Fruit fly (Drosophila melanogaster) whole organism, prepupa: ENCODE data around the gene CG32201.

Experiments
- CG10631 ChIP-seq: fragments of 200-800 bp; sonication (Bioruptor generic); optimal IDR thresholded peaks from 2 replicates; lab custom pipeline; 2016; ENCODE audit warnings: missing biosample characterization, missing genetic modification characterization
- CG11294 ChIP-seq: fragments of 200-800 bp; sonication (Bioruptor generic); IDR thresholded peaks from 2 replicates; pipeline ENCODE4 v1.3.6; 2022; ENCODE audit warnings: missing biosample characterization, missing genetic modification characterization
- CG11762 ChIP-seq: fragments of 200-800 bp; sonication (Bioruptor generic); optimal IDR thresholded peaks from 3 replicates; lab custom pipeline; 2016; ENCODE audit warnings: missing biosample characterization, missing genetic modification characterization; ENCODE audit not compliant: insufficient read depth
- CG11902 ChIP-seq: fragments of 200-800 bp; sonication (Bioruptor generic); optimal IDR thresholded peaks from 3 replicates; lab custom pipeline; 2016; ENCODE audit warnings: missing biosample characterization, missing genetic modification characterization
- CG1621 ChIP-seq: fragments of 200-800 bp; sonication (Bioruptor generic); optimal IDR thresholded peaks from 3 replicates; lab custom pipeline; 2018; ENCODE audit warnings: missing biosample characterization, mild to moderate bottlenecking, missing genetic modification characterization
- CG31627 ChIP-seq: fragments of 200-800 bp; sonication (Bioruptor generic); optimal IDR thresholded peaks from 3 replicates; lab custom pipeline; 2016; ENCODE audit warnings: missing biosample characterization, missing genetic modification characterization
- CG32006 ChIP-seq: fragments of 200-800 bp; sonication (Bioruptor generic); optimal IDR thresholded peaks from 3 replicates; lab custom pipeline; 2017; ENCODE audit warnings: missing biosample characterization, mild to moderate bottlenecking, missing genetic modification characterization
- CG34406 ChIP-seq: fragments of 200-800 bp; sonication (Bioruptor generic); optimal IDR thresholded peaks from 3 replicates; lab custom pipeline; 2016; ENCODE audit warnings: missing biosample characterization, missing genetic modification characterization
- CG3919 ChIP-seq: fragments of 200-800 bp; sonication (Bioruptor generic); optimal IDR thresholded peaks from 3 replicates; lab custom pipeline; 2016; ENCODE audit warnings: missing biosample characterization, missing genetic modification characterization
- CG6163 ChIP-seq: fragments of 200-800 bp; sonication (Bioruptor generic); IDR thresholded peaks from 3 replicates; pipeline ENCODE4 v1.3.6; 2022; ENCODE audit warnings: missing biosample characterization, missing genetic modification characterization
- CG6276 ChIP-seq: fragments of 200-800 bp; sonication (Bioruptor generic); optimal IDR thresholded peaks from 2 replicates; lab custom pipeline; 2017; ENCODE audit warnings: missing biosample characterization, mild to moderate bottlenecking, missing genetic modification characterization
- CG7368 ChIP-seq: fragments of 200-800 bp; sonication (Bioruptor generic); optimal IDR thresholded peaks from 3 replicates; lab custom pipeline; 2016; ENCODE audit warnings: missing biosample characterization, missing genetic modification characterization
- CG8119 ChIP-seq: fragments of 200-800 bp; sonication (Bioruptor generic); IDR thresholded peaks from 3 replicates; pipeline ENCODE4 v1.3.6; 2022; ENCODE audit warnings: missing biosample characterization, missing genetic modification characterization
- CG8319 ChIP-seq: fragments of 200-800 bp; sonication (Bioruptor generic); optimal IDR thresholded peaks from 3 replicates; lab custom pipeline; 2016; ENCODE audit warnings: missing biosample characterization, missing genetic modification characterization
- CG8632 ChIP-seq: fragments of 200-800 bp; sonication (Bioruptor generic); optimal IDR thresholded peaks from 3 replicates; lab custom pipeline; 2016; ENCODE audit warnings: missing biosample characterization, missing genetic modification characterization
- Eip75B ChIP-seq: fragments of 200-800 bp; sonication (Bioruptor generic); optimal IDR thresholded peaks from 3 replicates; lab custom pipeline; 2016; ENCODE audit warnings: missing biosample characterization, missing genetic modification characterization
- Ets21C ChIP-seq: fragments of 200-800 bp; sonication (Bioruptor generic); optimal IDR thresholded peaks from 3 replicates; lab custom pipeline; 2016; ENCODE audit warnings: missing biosample characterization, missing genetic modification characterization
- Ets96B ChIP-seq: fragments of 200-800 bp; optimal IDR thresholded peaks from 2 replicates; lab custom pipeline; 2019; ENCODE audit warnings: missing biosample characterization, mild to moderate bottlenecking, missing genetic modification characterization, moderate library complexity
- Hr38 ChIP-seq: sonication (Bioruptor generic); optimal IDR thresholded peaks from 2 replicates; lab custom pipeline; 2016; ENCODE audit warnings: missing biosample characterization, missing genetic modification characterization
- Hr4 ChIP-seq: fragments of 200-800 bp; sonication (Bioruptor generic); optimal IDR thresholded peaks from 3 replicates; lab custom pipeline; 2016; ENCODE audit warnings: missing biosample characterization, missing genetic modification characterization
- Lpt ChIP-seq: fragments of 200-800 bp; sonication (Bioruptor generic); optimal IDR thresholded peaks from 3 replicates; lab custom pipeline; 2016; ENCODE audit warnings: missing biosample characterization, missing genetic modification characterization
- Met ChIP-seq: fragments of 200-800 bp; sonication (Bioruptor generic); optimal IDR thresholded peaks from 3 replicates; lab custom pipeline; 2016; ENCODE audit warnings: missing biosample characterization, missing genetic modification characterization
- OdsH ChIP-seq: fragments of 200-800 bp; sonication (Bioruptor generic); optimal IDR thresholded peaks from 3 replicates; lab custom pipeline; 2016; ENCODE audit warnings: missing biosample characterization, missing genetic modification characterization
- Smox ChIP-seq: fragments of 200-800 bp; sonication (Bioruptor generic); optimal IDR thresholded peaks from 3 replicates; lab custom pipeline; 2016; ENCODE audit warnings: missing biosample characterization, missing genetic modification characterization
- Sox102F ChIP-seq: fragments of 200-800 bp; sonication (Bioruptor generic); optimal IDR thresholded peaks from 2 replicates; lab custom pipeline; 2016; ENCODE audit warnings: missing biosample characterization, mild to moderate bottlenecking, missing genetic modification characterization
- Sox15 ChIP-seq: fragments of 200-800 bp; sonication (Bioruptor generic); optimal IDR thresholded peaks from 3 replicates; lab custom pipeline; 2016; ENCODE audit warnings: missing biosample characterization, missing genetic modification characterization
- achi ChIP-seq: fragments of 200-800 bp; sonication (Bioruptor generic); optimal IDR thresholded peaks from 3 replicates; lab custom pipeline; 2016; ENCODE audit warnings: missing biosample characterization, missing genetic modification characterization
- acj6 ChIP-seq: fragments of 200-800 bp; sonication (Bioruptor generic); optimal IDR thresholded peaks from 3 replicates; lab custom pipeline; 2016; ENCODE audit warnings: missing biosample characterization, missing genetic modification characterization
- cyc ChIP-seq: fragments of 200-800 bp; sonication (Bioruptor generic); optimal IDR thresholded peaks from 3 replicates; lab custom pipeline; 2016; ENCODE audit warnings: missing biosample characterization, missing genetic modification characterization
- dac ChIP-seq: fragments of 200-800 bp; sonication (Bioruptor generic); optimal IDR thresholded peaks from 2 replicates; lab custom pipeline; 2017; ENCODE audit warnings: missing biosample characterization, mild to moderate bottlenecking, missing genetic modification characterization
- dsx ChIP-seq: fragments of 200-800 bp; optimal IDR thresholded peaks from 3 replicates; lab custom pipeline; 2019; ENCODE audit warnings: missing biosample characterization, mild to moderate bottlenecking, missing genetic modification characterization, moderate library complexity; ENCODE audit not compliant: poor library complexity, severe bottlenecking
- eg ChIP-seq: fragments of 200-800 bp; sonication (Bioruptor generic); IDR thresholded peaks from 3 replicates; pipeline ENCODE4 v1.3.6; 2022; ENCODE audit warnings: missing biosample characterization, missing genetic modification characterization
- fd59A ChIP-seq: fragments of 200-800 bp; sonication (Bioruptor generic); optimal IDR thresholded peaks from 2 replicates; lab custom pipeline; 2017; ENCODE audit warnings: missing biosample characterization, mild to moderate bottlenecking, missing genetic modification characterization, missing genetic modification reagents
- fd85E ChIP-seq: fragments of 200-800 bp; sonication (Bioruptor generic); optimal IDR thresholded peaks from 3 replicates; lab custom pipeline; 2016; ENCODE audit warnings: missing biosample characterization, missing genetic modification characterization
- lz ChIP-seq: fragments of 200-800 bp; sonication (Bioruptor generic); optimal IDR thresholded peaks from 3 replicates; lab custom pipeline; 2016; ENCODE audit warnings: missing biosample characterization, missing genetic modification characterization
- net ChIP-seq: fragments of 200-800 bp; sonication (Bioruptor generic); optimal IDR thresholded peaks from 3 replicates; lab custom pipeline; 2016; ENCODE audit warnings: missing biosample characterization, missing genetic modification characterization
- pdm3 ChIP-seq: fragments of 200-800 bp; sonication (Bioruptor generic); optimal IDR thresholded peaks from 3 replicates; lab custom pipeline; 2016; ENCODE audit warnings: missing biosample characterization, missing genetic modification characterization
- salr ChIP-seq, 2 experiments: fragments of 200-800 bp; sonication (Bioruptor generic); optimal IDR thresholded peaks; 3 replicates each; lab custom pipeline; 2016 to 2018; ENCODE audit warnings: missing biosample characterization in 2 of 2, missing genetic modification characterization in 2 of 2, mild to moderate bottlenecking in 1 of 2
- spab ChIP-seq: fragments of 200-800 bp; sonication (Bioruptor generic); optimal IDR thresholded peaks from 2 replicates; lab custom pipeline; 2017; ENCODE audit warnings: missing biosample characterization, mild to moderate bottlenecking, missing genetic modification characterization, missing genetic modification reagents
- svp ChIP-seq: fragments of 200-800 bp; sonication (Bioruptor generic); peaks from one replicate; lab custom pipeline; 2016; ENCODE audit warnings: missing biosample characterization, missing genetic modification characterization
- topi ChIP-seq: fragments of 200-800 bp; sonication (Bioruptor generic); optimal IDR thresholded peaks from 3 replicates; lab custom pipeline; 2016; ENCODE audit warnings: missing biosample characterization, missing genetic modification characterization
- vri ChIP-seq: fragments of 200-800 bp; sonication (Bioruptor generic); optimal IDR thresholded peaks from 3 replicates; lab custom pipeline; 2016; ENCODE audit warnings: missing biosample characterization, mild to moderate bottlenecking, missing genetic modification characterization

CG32201 gene

dm6 chr3L:18640584-18641527, 31.4 kb downstream of the CG32201 start (continued):
- TF ChIP-seq dac = peak; percentile 73
- peak; percentile 98 for TF ChIP-seq CG3919 (GFP tag; lab: Kevin White, UChicago)
- TF ChIP-seq CG7368 = peak; percentile 82
- peak; percentile 84 for TF ChIP-seq CG10631 (GFP tag; lab: Kevin White, UChicago)
- TF ChIP-seq Lpt = peak; percentile 97
- peak; percentile 97 for TF ChIP-seq OdsH (GFP tag; lab: Kevin White, UChicago)
- peak; percentile 97 for TF ChIP-seq CG8119 (GFP tag; lab: Robert Waterston, UW)
- peak; percentile 94 for TF ChIP-seq CG32006 (GFP tag; lab: Kevin White, UChicago)
- TF ChIP-seq cyc (GFP tag; lab: Kevin White, UChicago) = peak; percentile 95
- TF ChIP-seq Hr38 (GFP tag; lab: Kevin White, UChicago) = peak; percentile 91
- TF ChIP-seq Hr4 = peak; percentile 99
- TF ChIP-seq achi = peak; percentile 95
- TF ChIP-seq lz (GFP tag; lab: Kevin White, UChicago) = peak; percentile 84
- peak; percentile 92 for TF ChIP-seq topi (GFP tag; lab: Kevin White, UChicago)
- TF ChIP-seq CG8632 = peak; percentile 83
- peak; percentile 81 for TF ChIP-seq CG8319 (GFP tag; lab: Kevin White, UChicago)
- peak; percentile 79 for TF ChIP-seq Ets96B
- TF ChIP-seq CG6276 (GFP tag; lab: Kevin White, UChicago) = peak; percentile 90
- peak; percentile 85 for TF ChIP-seq Eip75B (GFP tag; lab: Kevin White, UChicago)
- peak; percentile 91 for TF ChIP-seq Smox (GFP tag; lab: Kevin White, UChicago)
- TF ChIP-seq Sox15 (GFP tag; lab: Kevin White, UChicago) = peak; percentile 88
- peak; percentile 94 for TF ChIP-seq CG31627
- peak; percentile 88 for TF ChIP-seq CG11762 (GFP tag; lab: Kevin White, UChicago)
- TF ChIP-seq CG6163 (GFP tag; lab: Robert Waterston, UW) = peak; percentile 99
- peak; percentile 74 to 92 for TF ChIP-seq salr (GFP tag; optimal IDR thresholded peaks at IDR 0.05; lab: Kevin White, UChicago)
- peak; percentile 99 for TF ChIP-seq eg (GFP tag; lab: Robert Waterston, UW)
- peak; percentile 81 for TF ChIP-seq vri (GFP tag; lab: Kevin White, UChicago)
- TF ChIP-seq svp (GFP tag; lab: Kevin White, UChicago) = peak; percentile 92
- TF ChIP-seq CG11294 (GFP tag; lab: Robert Waterston, UW) = peak; percentile 97
- TF ChIP-seq Met (GFP tag; lab: Kevin White, UChicago) = peak; percentile 91
- peak; percentile 86 for TF ChIP-seq CG34406 (GFP tag; lab: Kevin White, UChicago)
- peak; percentile 71 for TF ChIP-seq CG1621 (tag; lab: Kevin White, UChicago)
- peak; percentile 86 for TF ChIP-seq CG11902 (GFP tag; lab: Kevin White, UChicago)
- peak; percentile 96 for TF ChIP-seq acj6

- TF ChIP-seq Ets21C (GFP tag; lab: Kevin White, UChicago) (no peak), CG7368 (no peak), acj6 (no peak), Met (GFP tag; lab: Kevin White, UChicago) (no peak), Eip75B (GFP tag; lab: Kevin White, UChicago) (no peak), fd85E (no peak), CG31627 (no peak), Sox15 (GFP tag; lab: Kevin White, UChicago) (no peak), pdm3 (GFP tag; lab: Kevin White, UChicago) (no peak), dsx (GFP tag; lab: Kevin White, UChicago) (no peak), CG3919 (GFP tag; lab: Kevin White, UChicago) (no peak), fd59A (GFP tag; lab: Kevin White, UChicago) (no peak), Sox102F (GFP tag; lab: Kevin White, UChicago) (no peak), CG10631 (GFP tag; lab: Kevin White, UChicago) (no peak), spab (GFP tag; lab: Kevin White, UChicago) (no peak), topi (GFP tag; lab: Kevin White, UChicago) (no peak), net (GFP tag; lab: Kevin White, UChicago) (no peak)
These were observed 33.8 kb downstream of the CG32201 start for dm6 chr3L:18643222-18643621.
